Worm (Caenorhabditis elegans) whole organism, mixed stage, embryonic: ENCODE results near the gene phg-1.

ENCODE experiments used
- ceh-43 ChIP-seq: fragments of 200-800 bp; sonication (Bioruptor generic); optimal IDR thresholded peaks from 2 replicates; lab custom pipeline; 2018; ENCODE audit warnings: mild to moderate bottlenecking, missing genetic modification characterization, moderate library complexity, missing compliant biosample characterization
- elt-1 ChIP-seq: sonication (generic microtip); optimal IDR thresholded peaks from 2 replicates; lab custom pipeline; 2017; ENCODE audit warnings: missing genetic modification characterization, mild to moderate bottlenecking, missing compliant biosample characterization, antibody characterized with exemption, moderate library complexity, borderline replicate concordance; ENCODE audit not compliant: insufficient read depth
- snpc-4 ChIP-seq: fragments of 150-350 bp; optimal IDR thresholded peaks from 2 replicates; lab custom pipeline; 2014; ENCODE audit warnings: missing biosample characterization, missing genetic modification characterization

ce11 chrII:10103212-10103611 is 34.2 kb upstream of the phg-1 start:
- no peak for TF ChIP-seq snpc-4 (tag; lab: Kevin White, UChicago)
- TF ChIP-seq ceh-43 (GFP tag; lab: Kevin White, UChicago): no peak
- no peak for TF ChIP-seq elt-1
